Worm (Caenorhabditis elegans) whole organism, early embryonic: ENCODE measurements around the gene fbxa-51.

Source experiments
- B0310.2 ChIP-seq: sonication (generic microtip); optimal IDR thresholded peaks from 2 replicates; lab custom pipeline; 2016; ENCODE audit warnings: mild to moderate bottlenecking, missing genetic modification characterization, missing compliant biosample characterization
- ama-1 ChIP-seq: fragments of 150-350 bp; optimal IDR thresholded peaks from 2 replicates; lab custom pipeline; 2014
- sea-1 ChIP-seq: fragments of 200-800 bp; sonication (Bioruptor generic); conservative IDR thresholded peaks from 2 replicates; pipeline ENCODE4 v1.3.6; 2022; ENCODE audit warnings: missing genetic modification characterization, missing compliant biosample characterization

- TF ChIP-seq B0310.2 (tag; lab: Kevin White, UChicago): no peak
- TF ChIP-seq ama-1 (lab: Kevin White, UChicago): no peak
- TF ChIP-seq sea-1 (GFP tag; lab: Robert Waterston, UW): no peak
Observed at ce11 chrIII:1007143-1007905, 45.3 kb downstream of the fbxa-51 start.
